Worm (Caenorhabditis elegans) whole organism, L3 larva: ENCODE data around the gene R09E10.6.

Experiments used
- R02D3.7 ChIP-seq: fragments of 150-350 bp; optimal IDR thresholded peaks from 2 replicates; lab custom pipeline; 2014; ENCODE audit warnings: missing biosample characterization, missing genetic modification characterization
- ZK546.5 ChIP-seq: sonication (generic microtip); optimal IDR thresholded peaks from 2 replicates; lab custom pipeline; 2017; ENCODE audit warnings: missing biosample characterization, missing genetic modification characterization
- aly-2 ChIP-seq: fragments of 150-350 bp; optimal IDR thresholded peaks from 2 replicates; lab custom pipeline; 2014; ENCODE audit warnings: missing biosample characterization, missing genetic modification characterization
- ama-1 ChIP-seq: fragments of 150-350 bp; optimal IDR thresholded peaks from 2 replicates; lab custom pipeline; 2018
- ceh-16 ChIP-seq: sonication (generic microtip); optimal IDR thresholded peaks from 2 replicates; lab custom pipeline; 2017; ENCODE audit warnings: missing biosample characterization, missing genetic modification characterization
- ceh-28 ChIP-seq: fragments of 150-350 bp; optimal IDR thresholded peaks from 2 replicates; lab custom pipeline; 2014; ENCODE audit warnings: missing biosample characterization, missing genetic modification reagents, missing genetic modification characterization
- ceh-82 ChIP-seq: fragments of 150-350 bp; optimal IDR thresholded peaks from 2 replicates; lab custom pipeline; 2014; ENCODE audit warnings: missing biosample characterization, missing genetic modification characterization
- ceh-9 ChIP-seq: sonication (generic microtip); optimal IDR thresholded peaks from 2 replicates; lab custom pipeline; 2018; ENCODE audit warnings: missing biosample characterization, missing genetic modification characterization
- egl-5 ChIP-seq: fragments of 150-350 bp; optimal IDR thresholded peaks from 2 replicates; lab custom pipeline; 2017; ENCODE audit warnings: missing biosample characterization, missing genetic modification reagents, missing genetic modification characterization, inconsistent platforms
- elt-1 ChIP-seq: fragments of 150-350 bp; optimal IDR thresholded peaks from 2 replicates; lab custom pipeline; 2014; ENCODE audit warnings: missing biosample characterization, missing genetic modification characterization
- elt-2 ChIP-seq: sonication (generic microtip); optimal IDR thresholded peaks from 2 replicates; lab custom pipeline; 2016; ENCODE audit warnings: missing genetic modification reagents, mild to moderate bottlenecking, missing genetic modification characterization, missing compliant biosample characterization
- eor-1 ChIP-seq, 2 experiments: fragments of 150-350 bp; optimal IDR thresholded peaks; 2 replicates each; lab custom pipeline; 2014 to 2018; ENCODE audit warnings: missing biosample characterization in 2 of 2, missing genetic modification characterization in 2 of 2
- fkh-10 ChIP-seq: sonication (generic microtip); optimal IDR thresholded peaks from 2 replicates; lab custom pipeline; 2017; ENCODE audit warnings: missing biosample characterization, missing genetic modification reagents, missing genetic modification characterization
- fkh-2 ChIP-seq: fragments of 150-350 bp; optimal IDR thresholded peaks from 2 replicates; lab custom pipeline; 2014; ENCODE audit warnings: missing biosample characterization, missing genetic modification reagents, missing genetic modification characterization
- fos-1 ChIP-seq: fragments of 150-350 bp; optimal IDR thresholded peaks from 2 replicates; lab custom pipeline; 2014; ENCODE audit warnings: missing biosample characterization, missing genetic modification characterization
- jun-1 ChIP-seq: fragments of 150-350 bp; optimal IDR thresholded peaks from 2 replicates; lab custom pipeline; 2014; ENCODE audit warnings: missing biosample characterization, missing genetic modification reagents, missing genetic modification characterization
- lin-39 ChIP-seq: fragments of 150-350 bp; optimal IDR thresholded peaks from 2 replicates; lab custom pipeline; 2018; ENCODE audit warnings: missing biosample characterization, missing genetic modification reagents, missing genetic modification characterization
- mdl-1 ChIP-seq: fragments of 150-350 bp; optimal IDR thresholded peaks from 2 replicates; lab custom pipeline; 2014; ENCODE audit warnings: missing biosample characterization, missing genetic modification characterization
- nfya-1 ChIP-seq: sonication (generic microtip); optimal IDR thresholded peaks from 2 replicates; lab custom pipeline; 2017; ENCODE audit warnings: missing genetic modification characterization, mild to moderate bottlenecking, missing compliant biosample characterization, antibody characterized with exemption, moderate library complexity; ENCODE audit not compliant: insufficient read depth
- nhr-12 ChIP-seq: fragments of 150-350 bp; optimal IDR thresholded peaks from 2 replicates; lab custom pipeline; 2014; ENCODE audit warnings: missing biosample characterization, missing genetic modification characterization
- nhr-23 ChIP-seq: fragments of 150-350 bp; optimal IDR thresholded peaks from 2 replicates; lab custom pipeline; 2014; ENCODE audit warnings: missing biosample characterization, missing genetic modification reagents, missing genetic modification characterization
- nhr-237 ChIP-seq: fragments of 150-350 bp; optimal IDR thresholded peaks from 2 replicates; lab custom pipeline; 2014; ENCODE audit warnings: missing biosample characterization, missing genetic modification characterization
- nhr-25 ChIP-seq: sonication (generic microtip); optimal IDR thresholded peaks from 2 replicates; lab custom pipeline; 2017; ENCODE audit warnings: missing biosample characterization, missing genetic modification characterization
- nhr-28 ChIP-seq: fragments of 150-350 bp; optimal IDR thresholded peaks from 2 replicates; lab custom pipeline; 2014; ENCODE audit warnings: missing biosample characterization, missing genetic modification characterization
- nhr-43 ChIP-seq: sonication (generic microtip); optimal IDR thresholded peaks from 2 replicates; lab custom pipeline; 2016; ENCODE audit warnings: mild to moderate bottlenecking, missing genetic modification characterization, missing compliant biosample characterization; ENCODE audit not compliant: poor library complexity, severe bottlenecking
- nhr-76 ChIP-seq: fragments of 150-350 bp; sonication (generic microtip); optimal IDR thresholded peaks from 5 replicates; lab custom pipeline; 2014; ENCODE audit warnings: missing biosample characterization, missing genetic modification characterization
- pha-4 ChIP-seq: fragments of 150-350 bp; optimal IDR thresholded peaks from 2 replicates; lab custom pipeline; 2014; ENCODE audit warnings: missing biosample characterization, missing genetic modification reagents, missing genetic modification characterization
- pqm-1 ChIP-seq: fragments of 150-350 bp; optimal IDR thresholded peaks from 2 replicates; lab custom pipeline; 2017; ENCODE audit warnings: missing biosample characterization, missing genetic modification characterization, inconsistent platforms
- skn-1 ChIP-seq: fragments of 150-350 bp; optimal IDR thresholded peaks from 2 replicates; lab custom pipeline; 2014; ENCODE audit warnings: missing biosample characterization, missing genetic modification characterization
- snpc-4 ChIP-seq: fragments of 150-350 bp; optimal IDR thresholded peaks from 2 replicates; lab custom pipeline; 2014; ENCODE audit warnings: missing biosample characterization, missing genetic modification characterization
- unc-39 ChIP-seq: sonication (generic microtip); optimal IDR thresholded peaks from 4 replicates; lab custom pipeline; 2017; ENCODE audit warnings: missing biosample characterization, missing genetic modification characterization
- unc-62 ChIP-seq: fragments of 150-350 bp; sonication (generic microtip); optimal IDR thresholded peaks from 4 replicates; lab custom pipeline; 2014; ENCODE audit warnings: missing biosample characterization, missing genetic modification reagents, missing genetic modification characterization
- zag-1 ChIP-seq: fragments of 150-350 bp; optimal IDR thresholded peaks from 2 replicates; lab custom pipeline; 2014; ENCODE audit warnings: missing biosample characterization, missing genetic modification characterization
- ztf-4 ChIP-seq: fragments of 150-350 bp; optimal IDR thresholded peaks from 2 replicates; lab custom pipeline; 2014; ENCODE audit warnings: missing biosample characterization, missing genetic modification characterization

R09E10.6 gene

DNA sequence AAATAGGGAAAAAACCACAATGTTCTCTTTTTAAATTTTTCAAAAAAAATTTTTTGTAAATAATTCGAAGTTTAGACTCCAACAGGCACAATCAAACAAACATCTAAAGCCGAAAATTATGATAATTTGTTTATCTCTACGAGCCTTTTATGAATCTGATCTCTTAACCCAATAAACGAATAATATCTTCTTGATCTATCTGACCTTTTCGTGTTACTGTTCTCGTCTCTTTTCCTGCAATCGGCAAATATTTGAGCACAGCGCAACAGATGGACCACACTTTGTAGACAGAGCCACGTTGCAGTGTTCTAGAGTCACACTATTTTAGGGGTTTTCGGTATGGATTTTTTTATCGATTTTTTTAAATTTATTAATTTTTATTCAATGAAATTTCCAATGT is 42.2 kb downstream of the R09E10.6 start:
- TF ChIP-seq nhr-28 (tag; lab: Kevin White, UChicago) (no peak), eor-1 (tag; optimal IDR thresholded peaks at IDR 0.05; lab: Kevin White, UChicago) (no peak), skn-1 (tag; lab: Kevin White, UChicago) (no peak), fkh-2 (tag; lab: Kevin White, UChicago) (no peak), nfya-1 (tag; lab: Kevin White, UChicago) (no peak), elt-1 (no peak), lin-39 (tag; lab: Kevin White, UChicago) (no peak), unc-62 (GFP tag; lab: Kevin White, UChicago) (no peak)

DNA sequence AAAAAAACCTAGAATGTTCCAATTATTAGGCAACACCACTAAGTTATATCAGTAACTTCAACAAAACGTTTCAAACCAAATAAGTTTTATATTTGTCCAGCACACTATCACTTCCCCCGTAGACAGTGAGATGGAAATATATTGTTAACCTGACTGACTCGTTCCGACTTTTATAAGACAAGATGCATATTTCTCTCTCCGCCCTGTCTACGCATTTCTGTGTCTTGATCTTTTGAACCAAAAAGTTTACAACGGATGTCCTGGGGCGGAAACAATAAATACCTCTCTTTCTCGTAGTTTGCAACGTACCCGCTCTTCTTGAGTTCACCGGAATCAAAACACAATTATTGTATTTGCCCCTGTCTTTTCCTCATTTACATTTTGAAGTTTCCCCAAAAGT is 42.7 kb downstream of the R09E10.6 start:
- no peak for TF ChIP-seq unc-62 (GFP tag; lab: Kevin White, UChicago)
- no peak for TF ChIP-seq aly-2 (tag; lab: Kevin White, UChicago)
- TF ChIP-seq nhr-76 (tag; lab: Kevin White, UChicago), result no peak
- TF ChIP-seq R02D3.7 (tag; lab: Kevin White, UChicago), result no peak
- no peak for TF ChIP-seq jun-1
- TF ChIP-seq ceh-16 (tag; lab: Kevin White, UChicago), result no peak
- TF ChIP-seq ceh-82 (tag; lab: Kevin White, UChicago), result no peak
- no peak for TF ChIP-seq fos-1 (tag; lab: Kevin White, UChicago)
- TF ChIP-seq ama-1 (lab: Kevin White, UChicago), result no peak
- TF ChIP-seq zag-1, result no peak
- no peak for TF ChIP-seq ztf-4 (tag; lab: Kevin White, UChicago)
- TF ChIP-seq egl-5, result no peak
- TF ChIP-seq elt-2 (tag; lab: Kevin White, UChicago), result no peak
- no peak for TF ChIP-seq unc-39 (tag; lab: Kevin White, UChicago)

DNA sequence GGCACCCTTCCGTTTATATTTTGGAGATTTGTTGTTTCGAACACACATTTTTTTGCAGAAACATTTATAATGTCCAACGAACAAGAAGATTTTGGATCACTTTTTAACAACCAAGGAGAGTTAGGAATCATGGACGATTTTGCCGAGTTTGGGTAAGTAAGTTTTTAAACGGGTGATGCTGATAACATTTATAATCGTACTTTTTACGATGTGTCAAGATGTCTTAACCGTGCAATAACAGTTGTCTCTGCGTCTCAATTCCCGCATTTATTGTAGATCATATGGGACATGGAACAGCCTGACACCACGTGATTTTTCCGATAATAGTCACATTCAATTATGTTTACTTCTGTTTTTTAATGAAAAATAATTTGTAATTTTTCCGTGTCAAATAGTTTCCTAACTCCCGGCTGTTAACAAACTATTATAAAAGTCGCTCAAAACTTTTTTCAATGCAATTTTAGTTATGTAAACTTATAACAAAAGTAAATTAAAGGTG is 43.3 kb downstream of the R09E10.6 start, which contains the start of gene daf-14:
daf-14 (plus strand) TSS at position 51 of the 499 bp plus-strand sequence.
- no peak for TF ChIP-seq ceh-82 (tag; lab: Kevin White, UChicago)
- peak; percentile 22 for TF ChIP-seq pqm-1 (tag; lab: Kevin White, UChicago)
- TF ChIP-seq fkh-10 (GFP tag; lab: Kevin White, UChicago), result no peak
- no peak for TF ChIP-seq jun-1
- TF ChIP-seq ceh-9, result no peak
- TF ChIP-seq pha-4 (tag; lab: Kevin White, UChicago), result peak; percentile 25
- peak; percentile 4 for TF ChIP-seq nhr-23
- peak; percentile 11 for TF ChIP-seq nfya-1 (tag; lab: Kevin White, UChicago)
- no peak for TF ChIP-seq ztf-4 (tag; lab: Kevin White, UChicago)
- no peak for TF ChIP-seq egl-5
- TF ChIP-seq skn-1 (tag; lab: Kevin White, UChicago), result no peak
- TF ChIP-seq elt-2 (tag; lab: Kevin White, UChicago), result peak; percentile 46
- TF ChIP-seq ceh-16 (tag; lab: Kevin White, UChicago), result no peak
- no peak for TF ChIP-seq fos-1 (tag; lab: Kevin White, UChicago)
- no peak for TF ChIP-seq ceh-28 (tag; lab: Kevin White, UChicago)
- no peak for TF ChIP-seq aly-2 (tag; lab: Kevin White, UChicago)
- TF ChIP-seq mdl-1 (tag; lab: Kevin White, UChicago), result no peak
- no peak for TF ChIP-seq snpc-4
- TF ChIP-seq ZK546.5, result no peak
- TF ChIP-seq nhr-12, result no peak
- TF ChIP-seq elt-1, result no peak
- TF ChIP-seq nhr-237 (tag; lab: Kevin White, UChicago), result no peak

DNA sequence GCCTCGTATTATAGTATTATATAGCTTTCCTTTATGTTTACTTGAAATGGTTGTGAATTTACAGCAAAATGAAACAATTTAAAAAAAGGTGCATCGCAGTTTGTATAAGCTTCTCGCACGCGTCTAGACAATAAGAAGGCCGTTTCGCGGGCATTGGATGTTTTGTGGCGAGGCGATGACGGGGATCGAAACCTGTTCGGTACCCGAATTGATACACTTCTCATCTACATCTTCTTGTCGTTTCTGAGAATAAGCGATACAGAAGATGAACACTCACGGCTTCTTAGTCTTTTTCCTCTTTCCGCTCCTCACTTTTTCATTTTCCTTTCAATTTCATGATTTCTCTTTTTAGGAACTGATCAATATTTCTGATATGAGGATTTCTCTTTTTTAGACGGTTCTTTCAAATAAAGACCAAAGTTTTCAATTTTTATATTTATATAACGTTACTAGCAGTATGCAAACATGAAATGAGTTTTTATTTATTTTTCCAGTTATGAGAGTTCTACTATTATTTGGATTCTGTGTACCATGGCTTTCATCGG is 48.2 kb downstream of the R09E10.6 start, which contains the start of gene F01G10.10:
F01G10.10 (plus strand) TSS at position 495 of the 545 bp plus-strand sequence.
- TF ChIP-seq fos-1 (tag; lab: Kevin White, UChicago) (no peak), ama-1 (lab: Kevin White, UChicago) (peak; percentile 87), nhr-23 (peak; percentile 30), elt-2 (tag; lab: Kevin White, UChicago) (peak; percentile 41), nhr-43 (tag; lab: Kevin White, UChicago) (peak; percentile 34), ceh-28 (tag; lab: Kevin White, UChicago) (no peak), nhr-25 (tag; lab: Kevin White, UChicago) (peak; percentile 62)
